Fruit fly (Drosophila melanogaster): Measurements from ENCODE around the gene Sce.

DNA sequence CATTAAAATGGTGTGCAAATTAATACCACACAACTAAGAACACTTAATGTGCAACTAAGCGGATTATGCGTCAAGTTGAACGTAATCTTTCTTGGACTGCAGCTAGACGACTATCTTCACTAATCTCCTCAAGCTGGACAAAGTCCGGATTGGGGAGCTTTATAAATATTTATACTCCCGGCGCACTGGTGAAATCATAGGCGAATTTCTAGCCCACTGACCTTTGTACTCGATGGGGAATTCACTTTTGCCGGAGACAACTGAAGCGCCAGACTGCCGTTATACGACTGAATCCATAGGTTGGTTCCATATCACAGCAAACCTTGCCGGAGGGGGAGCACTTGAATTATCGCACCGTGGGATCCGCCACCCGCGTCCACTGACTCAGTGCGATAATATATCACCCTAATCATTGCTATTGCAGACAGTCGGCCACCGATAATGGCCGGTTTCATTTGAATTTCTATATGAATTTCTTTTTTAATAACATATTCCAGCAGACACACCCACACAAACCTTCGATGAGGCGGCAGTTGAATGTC, 24.3 kb upstream of the Sce start:
- peak; percentile 19 for TF ChIP-seq gl (tag; optimal IDR thresholded peaks at IDR 0.05)
- no peak for TF ChIP-seq EcR (GFP tag; optimal IDR thresholded peaks at IDR 0.05)
- TF ChIP-seq CG10348 (GFP tag; IDR thresholded peaks at IDR 0.05), result no peak
- no peak for TF ChIP-seq Pif1A (GFP tag; optimal IDR thresholded peaks at IDR 0.05)
- TF ChIP-seq CG34367 (tag; optimal IDR thresholded peaks at IDR 0.05), result no peak
- 0 out of 2 replicates have a peak, but pooled peaks have one; percentile 33 for TF ChIP-seq Ets98B (GFP tag; IDR thresholded peaks at IDR 0.05)
- TF ChIP-seq CG8159 (tag; optimal IDR thresholded peaks at IDR 0.05), result no peak
- peak; percentile 38; the same call in 1 of the 3 replicates for TF ChIP-seq fd96Ca (GFP tag; IDR thresholded peaks at IDR 0.05)
- no peak for TF ChIP-seq CG9948 (tag; optimal IDR thresholded peaks at IDR 0.05)
- no peak for TF ChIP-seq Pif1B (GFP tag; optimal IDR thresholded peaks at IDR 0.05)
- TF ChIP-seq CG12605 (GFP tag; IDR thresholded peaks at IDR 0.05), result no peak
- no peak for TF ChIP-seq CG14655 (GFP tag; optimal IDR thresholded peaks at IDR 0.05)
- TF ChIP-seq CG17806 (tag; optimal IDR thresholded peaks at IDR 0.05), result no peak
- TF ChIP-seq CG15710 (tag; optimal IDR thresholded peaks at IDR 0.05), result no peak

Data from whole organism, pupa.